Fruit fly (Drosophila melanogaster) whole organism, embryonic: ENCODE results near the gene TFAM.

Experiments
- Asciz ChIP-seq: fragments of 200-800 bp; sonication (Bioruptor generic); optimal IDR thresholded peaks from 2 replicates; lab custom pipeline; 2017; ENCODE audit warnings: missing biosample characterization, mild to moderate bottlenecking, missing genetic modification characterization, missing genetic modification reagents
- CG10543 ChIP-seq: fragments of 200-800 bp; sonication (Bioruptor generic); optimal IDR thresholded peaks from 3 replicates; lab custom pipeline; 2017; ENCODE audit warnings: missing biosample characterization, mild to moderate bottlenecking, missing genetic modification characterization, moderate library complexity
- CG10565 ChIP-seq: fragments of 200-800 bp; sonication (Bioruptor generic); optimal IDR thresholded peaks from 3 replicates; lab custom pipeline; 2016; ENCODE audit warnings: missing biosample characterization, mild to moderate bottlenecking, missing genetic modification characterization
- CG10959 ChIP-seq: fragments of 200-800 bp; sonication (Bioruptor generic); IDR thresholded peaks from 2 replicates; pipeline ENCODE4 v1.3.6; 2022; ENCODE audit warnings: missing biosample characterization, missing genetic modification characterization
- CG11398 ChIP-seq: fragments of 200-800 bp; sonication (Bioruptor generic); optimal IDR thresholded peaks from 2 replicates; lab custom pipeline; 2016; ENCODE audit warnings: missing biosample characterization, missing genetic modification characterization
- CG11695 ChIP-seq: fragments of 200-800 bp; sonication (Bioruptor generic); IDR thresholded peaks from 3 replicates; pipeline ENCODE4 v1.3.6; 2022; ENCODE audit warnings: missing biosample characterization, missing genetic modification characterization
- CG13424 ChIP-seq: fragments of 200-800 bp; sonication (Bioruptor generic); optimal IDR thresholded peaks from 2 replicates; lab custom pipeline; 2019; ENCODE audit warnings: missing biosample characterization, mild to moderate bottlenecking, missing genetic modification characterization, moderate library complexity
- CG13624 ChIP-seq: fragments of 200-800 bp; sonication (Bioruptor generic); optimal IDR thresholded peaks from 2 replicates; lab custom pipeline; 2016; ENCODE audit warnings: missing biosample characterization, missing genetic modification characterization
- CG14441 ChIP-seq: fragments of 200-800 bp; sonication (Bioruptor generic); IDR thresholded peaks from 2 replicates; pipeline ENCODE4 v1.3.6; 2022; ENCODE audit warnings: missing biosample characterization, missing genetic modification characterization
- CG14667 ChIP-seq: fragments of 200-800 bp; sonication (Bioruptor generic); IDR thresholded peaks from 2 replicates; pipeline ENCODE4 v1.3.6; 2022; ENCODE audit warnings: missing biosample characterization, missing genetic modification characterization
- CG15601 ChIP-seq: fragments of 200-800 bp; sonication (Bioruptor generic); optimal IDR thresholded peaks from 3 replicates; lab custom pipeline; 2019; ENCODE audit warnings: missing biosample characterization, mild to moderate bottlenecking, missing genetic modification characterization, moderate library complexity
- CG16813 ChIP-seq: fragments of 200-800 bp; sonication (Bioruptor generic); IDR thresholded peaks from 3 replicates; pipeline ENCODE4 v1.3.6; 2022; ENCODE audit warnings: missing biosample characterization, missing genetic modification characterization; ENCODE audit not compliant: partially characterized antibody
- CG16815 ChIP-seq: fragments of 200-800 bp; sonication (Bioruptor generic); optimal IDR thresholded peaks from 3 replicates; lab custom pipeline; 2017; ENCODE audit warnings: missing biosample characterization, mild to moderate bottlenecking, missing genetic modification characterization
- CG16863 ChIP-seq: fragments of 200-800 bp; sonication (Bioruptor generic); optimal IDR thresholded peaks from 3 replicates; lab custom pipeline; 2016; ENCODE audit warnings: missing biosample characterization, missing genetic modification characterization
- CG17385 ChIP-seq: fragments of 200-800 bp; sonication (Bioruptor generic); optimal IDR thresholded peaks from 3 replicates; lab custom pipeline; 2018; ENCODE audit warnings: missing biosample characterization, mild to moderate bottlenecking, missing genetic modification characterization
- CG2875 ChIP-seq: fragments of 200-800 bp; sonication (Bioruptor generic); optimal IDR thresholded peaks from 2 replicates; lab custom pipeline; 2017; ENCODE audit warnings: missing biosample characterization, mild to moderate bottlenecking, missing genetic modification characterization, missing genetic modification reagents
- CG3065 ChIP-seq: fragments of 200-800 bp; sonication (Bioruptor generic); optimal IDR thresholded peaks from 2 replicates; lab custom pipeline; 2016; ENCODE audit warnings: missing biosample characterization, missing genetic modification characterization
- CG4360 ChIP-seq: fragments of 200-800 bp; sonication (Bioruptor generic); IDR thresholded peaks from 2 replicates; pipeline ENCODE4 v1.3.6; 2022; ENCODE audit warnings: missing biosample characterization, missing genetic modification characterization
- CG6683 ChIP-seq: fragments of 200-800 bp; sonication (Bioruptor generic); optimal IDR thresholded peaks from 2 replicates; lab custom pipeline; 2017; ENCODE audit warnings: missing biosample characterization, mild to moderate bottlenecking, missing genetic modification characterization, missing genetic modification reagents
- CG7786 ChIP-seq: fragments of 200-800 bp; sonication (Bioruptor generic); optimal IDR thresholded peaks from 2 replicates; lab custom pipeline; 2016; ENCODE audit warnings: missing biosample characterization, missing genetic modification characterization
- CG8359 ChIP-seq: fragments of 200-800 bp; sonication (Bioruptor generic); optimal IDR thresholded peaks from 2 replicates; lab custom pipeline; 2017; ENCODE audit warnings: missing biosample characterization, mild to moderate bottlenecking, missing genetic modification characterization, borderline replicate concordance
- CG9932 ChIP-seq: fragments of 200-800 bp; sonication (Bioruptor generic); IDR thresholded peaks from 2 replicates; pipeline ENCODE4 v1.3.6; 2022; ENCODE audit warnings: missing biosample characterization, missing genetic modification characterization
- Dad ChIP-seq: fragments of 200-800 bp; sonication (Bioruptor generic); optimal IDR thresholded peaks from 3 replicates; lab custom pipeline; 2016; ENCODE audit warnings: missing biosample characterization, missing genetic modification characterization
- Hr3 ChIP-seq: fragments of 200-800 bp; sonication (Bioruptor generic); optimal IDR thresholded peaks from 3 replicates; lab custom pipeline; 2016; ENCODE audit warnings: missing biosample characterization, missing genetic modification characterization
- Lim3 ChIP-seq: fragments of 200-800 bp; sonication (Bioruptor generic); IDR thresholded peaks from 2 replicates; pipeline ENCODE4 v1.3.6; 2022; ENCODE audit warnings: missing biosample characterization, missing genetic modification characterization
- Mad ChIP-seq: fragments of 200-800 bp; sonication (Bioruptor generic); optimal IDR thresholded peaks from 2 replicates; lab custom pipeline; 2016; ENCODE audit warnings: missing biosample characterization, missing genetic modification characterization
- Myb ChIP-seq: fragments of 200-800 bp; sonication (Bioruptor generic); optimal IDR thresholded peaks from 2 replicates; lab custom pipeline; 2016; ENCODE audit warnings: missing biosample characterization, missing genetic modification characterization
- NC2α ChIP-seq: fragments of 200-800 bp; sonication (Bioruptor generic); optimal IDR thresholded peaks from 2 replicates; lab custom pipeline; 2016; ENCODE audit warnings: missing biosample characterization, missing genetic modification characterization
- Sry-β ChIP-seq: fragments of 200-800 bp; sonication (Bioruptor generic); optimal IDR thresholded peaks from 2 replicates; lab custom pipeline; 2018; ENCODE audit warnings: missing biosample characterization, mild to moderate bottlenecking, missing genetic modification characterization, moderate library complexity
- Stat92E ChIP-seq, 3 experiments: fragments of >200 bp in 2 of 3; fragments of 200-800 bp in 1 of 3; sonication (Bioruptor generic) in 1 of 3; optimal IDR thresholded peaks; 2 replicates each; lab custom pipeline; 2017 to 2019; ENCODE audit warnings: missing biosample characterization in 3 of 3, missing genetic modification characterization in 3 of 3, mild to moderate bottlenecking in 1 of 3, moderate library complexity in 1 of 3
- az2 ChIP-seq: fragments of 200-800 bp; sonication (Bioruptor generic); optimal IDR thresholded peaks from 3 replicates; lab custom pipeline; 2016; ENCODE audit warnings: missing biosample characterization, missing genetic modification characterization
- cato ChIP-seq: fragments of 200-800 bp; sonication (Bioruptor generic); optimal IDR thresholded peaks from 2 replicates; lab custom pipeline; 2016; ENCODE audit warnings: missing biosample characterization, missing genetic modification characterization, borderline replicate concordance
- esg ChIP-seq: fragments of 200-800 bp; sonication (Bioruptor generic); conservative IDR thresholded peaks from 2 replicates; pipeline ENCODE4 v1.3.6; 2022; ENCODE audit warnings: missing biosample characterization, missing genetic modification characterization
- fd3F ChIP-seq: fragments of 200-800 bp; sonication (Bioruptor generic); optimal IDR thresholded peaks from 2 replicates; lab custom pipeline; 2018; ENCODE audit warnings: missing biosample characterization, mild to moderate bottlenecking, missing genetic modification characterization, moderate library complexity
- grau ChIP-seq: fragments of 200-800 bp; optimal IDR thresholded peaks from 3 replicates; lab custom pipeline; 2019; ENCODE audit warnings: missing biosample characterization, mild to moderate bottlenecking, missing genetic modification characterization, moderate library complexity
- h ChIP-seq: fragments of >200 bp; optimal IDR thresholded peaks from 2 replicates; lab custom pipeline; 2017
- her ChIP-seq: fragments of 200-800 bp; sonication (Bioruptor generic); optimal IDR thresholded peaks from 2 replicates; lab custom pipeline; 2016; ENCODE audit warnings: missing biosample characterization, missing genetic modification characterization
- ind ChIP-seq: fragments of 200-800 bp; sonication (Bioruptor generic); optimal IDR thresholded peaks from 3 replicates; lab custom pipeline; 2016; ENCODE audit warnings: missing biosample characterization, missing genetic modification characterization
- kah ChIP-seq: fragments of 200-800 bp; sonication (Bioruptor generic); optimal IDR thresholded peaks from 2 replicates; lab custom pipeline; 2018; ENCODE audit warnings: missing biosample characterization, mild to moderate bottlenecking, missing genetic modification characterization
- kni ChIP-seq: fragments of 200-800 bp; sonication (Bioruptor generic); optimal IDR thresholded peaks from 3 replicates; lab custom pipeline; 2017; ENCODE audit warnings: mild to moderate bottlenecking, missing biosample characterization, missing genetic modification reagents, missing genetic modification characterization
- lilli ChIP-seq: fragments of 200-800 bp; sonication (Bioruptor generic); optimal IDR thresholded peaks from 3 replicates; lab custom pipeline; 2016; ENCODE audit warnings: missing biosample characterization, missing genetic modification characterization
- luna ChIP-seq: fragments of 200-800 bp; sonication (Bioruptor generic); optimal IDR thresholded peaks from 2 replicates; lab custom pipeline; 2016; ENCODE audit warnings: missing biosample characterization, missing genetic modification characterization
- p53 ChIP-seq: fragments of 200-800 bp; sonication (Bioruptor generic); optimal IDR thresholded peaks from 2 replicates; lab custom pipeline; 2016; ENCODE audit warnings: missing biosample characterization, missing genetic modification characterization
- ranshi ChIP-seq: fragments of 200-800 bp; sonication (Bioruptor generic); IDR thresholded peaks from 2 replicates; pipeline ENCODE4 v1.3.6; 2022; ENCODE audit warnings: missing biosample characterization, missing genetic modification characterization
- repo ChIP-seq: fragments of 200-800 bp; sonication (Bioruptor generic); optimal IDR thresholded peaks from 2 replicates; lab custom pipeline; 2016; ENCODE audit warnings: missing biosample characterization, missing genetic modification characterization
- slou ChIP-seq: fragments of 200-800 bp; sonication (Bioruptor generic); optimal IDR thresholded peaks from 3 replicates; lab custom pipeline; 2016; ENCODE audit warnings: missing biosample characterization, missing genetic modification characterization
- wdn ChIP-seq: fragments of 200-800 bp; sonication (Bioruptor generic); IDR thresholded peaks from 2 replicates; pipeline ENCODE4 v1.3.6; 2022; ENCODE audit warnings: missing biosample characterization, missing genetic modification characterization
- yki ChIP-seq: fragments of >200 bp; optimal IDR thresholded peaks from 3 replicates; lab custom pipeline; 2018
- z ChIP-seq: fragments of 200-800 bp; sonication (Bioruptor generic); IDR thresholded peaks from 3 replicates; pipeline ENCODE4 v1.3.6; 2022; ENCODE audit warnings: missing biosample characterization, missing genetic modification characterization
- zen2 ChIP-seq: fragments of 200-800 bp; sonication (Bioruptor generic); IDR thresholded peaks from 3 replicates; pipeline ENCODE4 v1.3.6; 2022; ENCODE audit warnings: missing biosample characterization, missing genetic modification characterization; ENCODE audit not compliant: partially characterized antibody

The TFAM gene

dm6 chr3R:20557415-20558105 is 19.2 kb downstream of the TFAM start, which contains the start of the genes DPCoAC and CG5180 (continued):
- TF ChIP-seq Sry-β (GFP tag; lab: Kevin White, UChicago), result peak; percentile 12
- TF ChIP-seq Hr3, result peak; percentile 61
- peak; percentile 61 for TF ChIP-seq CG13424 (tag; lab: Kevin White, UChicago)
- TF ChIP-seq Myb (GFP tag; lab: Kevin White, UChicago), result peak; percentile 73
- TF ChIP-seq CG10959 (GFP tag; lab: Robert Waterston, UW), result peak; percentile 57
- peak; percentile 57 for TF ChIP-seq wdn (GFP tag; lab: Robert Waterston, UW)
- peak; percentile 51 for TF ChIP-seq CG16863 (GFP tag; lab: Kevin White, UChicago)
- peak; percentile 59 for TF ChIP-seq CG7786 (GFP tag; lab: Kevin White, UChicago)
- TF ChIP-seq CG6683 (GFP tag; lab: Kevin White, UChicago), result no peak
- TF ChIP-seq CG4360 (GFP tag; lab: Robert Waterston, UW), result peak; percentile 64
- TF ChIP-seq zen2 (GFP tag; lab: Robert Waterston, UW), result 0 out of 3 replicates have a peak, but pooled peaks have one; percentile 5
- TF ChIP-seq grau, result peak; percentile 60
- TF ChIP-seq CG8359 (GFP tag; lab: Kevin White, UChicago), result no peak
- TF ChIP-seq NC2α (GFP tag; lab: Kevin White, UChicago), result no peak
- TF ChIP-seq p53 (GFP tag; lab: Kevin White, UChicago), result peak; percentile 6
- TF ChIP-seq Asciz (GFP tag; lab: Kevin White, UChicago), result no peak
- peak; percentile 35 for TF ChIP-seq CG3065 (GFP tag; lab: Kevin White, UChicago)
- TF ChIP-seq yki (lab: Kevin White, UChicago), result no peak
- TF ChIP-seq kah (GFP tag; lab: Kevin White, UChicago), result no peak
- TF ChIP-seq CG16813 (GFP tag; lab: Robert Waterston, UW), result peak; percentile 51
- TF ChIP-seq CG17385 (GFP tag; lab: Kevin White, UChicago), result peak; percentile 33
- TF ChIP-seq Dad (GFP tag; lab: Kevin White, UChicago), result peak; percentile 58
- TF ChIP-seq CG13624 (GFP tag; lab: Kevin White, UChicago), result peak; percentile 41
- TF ChIP-seq CG14667 (GFP tag; lab: Robert Waterston, UW), result peak; percentile 53; the same call in 1 of the 2 replicates
- TF ChIP-seq slou, result peak; percentile 52
- no peak for TF ChIP-seq CG2875 (GFP tag; lab: Kevin White, UChicago)
- TF ChIP-seq Lim3 (GFP tag; lab: Robert Waterston, UW), result no peak
- TF ChIP-seq fd3F (GFP tag; lab: Kevin White, UChicago), result peak; percentile 48
- no peak for TF ChIP-seq CG10565 (GFP tag; lab: Kevin White, UChicago)
- TF ChIP-seq lilli (GFP tag; lab: Kevin White, UChicago), result peak; percentile 77
- TF ChIP-seq luna, result no peak
- no peak for TF ChIP-seq h (lab: Kevin White, UChicago)
- TF ChIP-seq kni, result peak; percentile 47
- peak; percentile 91 for TF ChIP-seq CG9932 (GFP tag; lab: Robert Waterston, UW)
- peak; percentile 44 for TF ChIP-seq repo (GFP tag; lab: Kevin White, UChicago)
- TF ChIP-seq ind (GFP tag; lab: Kevin White, UChicago), result peak; percentile 72
- TF ChIP-seq CG11398, result peak; percentile 7
- peak; percentile 70; the same call in 1 of the 2 replicates for TF ChIP-seq ranshi (GFP tag; lab: Robert Waterston, UW)
- peak; percentile 60 for TF ChIP-seq Mad
- peak; percentile 80 for TF ChIP-seq CG14441 (GFP tag; lab: Robert Waterston, UW)
- peak; percentile 71 for TF ChIP-seq esg
- TF ChIP-seq az2 (GFP tag; lab: Kevin White, UChicago), result peak; percentile 41
- TF ChIP-seq CG15601 (tag; lab: Kevin White, UChicago), result no peak
- TF ChIP-seq her (GFP tag; lab: Kevin White, UChicago), result peak; percentile 51
- no peak for TF ChIP-seq z (GFP tag; lab: Robert Waterston, UW)
- TF ChIP-seq Stat92E (GFP tag; optimal IDR thresholded peaks at IDR 0.05; lab: Kevin White, UChicago), result peak in 1 of 3 experiments; percentile 83
- TF ChIP-seq cato (GFP tag; lab: Kevin White, UChicago), result no peak
- TF ChIP-seq CG10543 (GFP tag; lab: Kevin White, UChicago), result peak; percentile 77
- peak; percentile 41 for TF ChIP-seq CG16815 (GFP tag; lab: Kevin White, UChicago)
- no peak for TF ChIP-seq CG11695
